Worm (Caenorhabditis elegans): ENCODE measurements around the gene nhr-26.
A peak's percentile ranks its signal among the peaks of the same experiment; 100 is the strongest.

The nhr-26 gene

ce11 chrX:12664987-12665451, 35.2 kb downstream of the nhr-26 start:
- TF ChIP-seq fkh-10 (GFP tag; optimal IDR thresholded peaks at IDR 0.05) (peak; percentile 69), mec-3 (tag; optimal IDR thresholded peaks at IDR 0.05; ENCODE audit: borderline replicate concordance) (peak; percentile 81), ceh-30 (tag; optimal IDR thresholded peaks at IDR 0.05) (peak; percentile 70), eyg-1 (tag; optimal IDR thresholded peaks at IDR 0.05) (peak; percentile 91), unc-86 (tag; optimal IDR thresholded peaks at IDR 0.05) (peak; percentile 94), madf-2 (tag; optimal IDR thresholded peaks at IDR 0.05) (peak; percentile 93), sdc-2 (tag; optimal IDR thresholded peaks at IDR 0.05) (peak; percentile 89), ref-2 (tag; optimal IDR thresholded peaks at IDR 0.05) (peak; percentile 96), ceh-6 (GFP tag; optimal IDR thresholded peaks at IDR 0.05) (peak; percentile 96), hlh-30 (tag; optimal IDR thresholded peaks at IDR 0.05; ENCODE audit: insufficient read depth) (peak; percentile 90), dve-1 (tag; optimal IDR thresholded peaks at IDR 0.05) (peak; percentile 95), npax-4 (tag; optimal IDR thresholded peaks at IDR 0.05) (peak; percentile 84), pha-4 (tag; optimal IDR thresholded peaks at IDR 0.05) (no peak), ahr-1 (tag; optimal IDR thresholded peaks at IDR 0.05) (peak; percentile 94), C08G9.2 (tag; optimal IDR thresholded peaks at IDR 0.05) (peak; percentile 81), C38D4.7 (GFP tag; optimal IDR thresholded peaks at IDR 0.05) (peak; percentile 89), tbx-7 (tag; optimal IDR thresholded peaks at IDR 0.05) (peak; percentile 42), ceh-34 (tag; optimal IDR thresholded peaks at IDR 0.05) (peak; percentile 94), ceh-14 (tag; optimal IDR thresholded peaks at IDR 0.05) (peak; percentile 93), pqm-1 (tag; optimal IDR thresholded peaks at IDR 0.05) (peak; percentile 74), ceh-9 (tag; optimal IDR thresholded peaks at IDR 0.05) (peak; percentile 81), nfya-1 (tag; optimal IDR thresholded peaks at IDR 0.05) (peak; percentile 70), unc-42 (tag; optimal IDR thresholded peaks at IDR 0.05) (peak; percentile 80), pros-1 (tag; optimal IDR thresholded peaks at IDR 0.05) (no peak), elt-2 (tag; optimal IDR thresholded peaks at IDR 0.05) (peak; percentile 92), ceh-48 (tag; optimal IDR thresholded peaks at IDR 0.05) (peak; percentile 84), nhr-232 (tag; optimal IDR thresholded peaks at IDR 0.05) (peak; percentile 90), Y22D7AL.16 (tag; optimal IDR thresholded peaks at IDR 0.05) (peak; percentile 91), ceh-18 (tag; optimal IDR thresholded peaks at IDR 0.05) (peak; percentile 84), fkh-6 (tag; optimal IDR thresholded peaks at IDR 0.05) (peak; percentile 93), T23F11.4 (GFP tag; optimal IDR thresholded peaks at IDR 0.05) (peak; percentile 91), zip-5 (tag; optimal IDR thresholded peaks at IDR 0.05) (peak; percentile 79), gmeb-2 (tag; optimal IDR thresholded peaks at IDR 0.05) (peak; percentile 93), pax-1 (tag; optimal IDR thresholded peaks at IDR 0.05) (no peak), pag-3 (tag; optimal IDR thresholded peaks at IDR 0.05; ENCODE audit: borderline replicate concordance) (peak; percentile 62), sox-4 (tag; optimal IDR thresholded peaks at IDR 0.05) (peak; percentile 92), lim-6 (tag; optimal IDR thresholded peaks at IDR 0.05) (peak; percentile 89), ceh-24 (tag; optimal IDR thresholded peaks at IDR 0.05) (peak; percentile 83), ceh-2 (tag; optimal IDR thresholded peaks at IDR 0.05) (peak; percentile 85), hlh-6 (tag; optimal IDR thresholded peaks at IDR 0.05) (peak; percentile 95), unc-3 (GFP tag; conservative IDR thresholded peaks at IDR 0.05) (peak; percentile 96), unc-3 (tag; optimal IDR thresholded peaks at IDR 0.05) (peak; percentile 92), hlh-13 (GFP tag; optimal IDR thresholded peaks at IDR 0.05) (peak; percentile 85), rnt-1 (tag; optimal IDR thresholded peaks at IDR 0.05) (peak; percentile 86), F13H6.1 (tag; optimal IDR thresholded peaks at IDR 0.05) (peak; percentile 90), unc-55 (GFP tag; optimal IDR thresholded peaks at IDR 0.05) (no peak), lin-11 (tag; optimal IDR thresholded peaks at IDR 0.05) (peak; percentile 81), ets-4 (tag; optimal IDR thresholded peaks at IDR 0.05) (peak; percentile 71), ama-1 (optimal IDR thresholded peaks at IDR 0.05) (no peak), hlh-15 (tag; optimal IDR thresholded peaks at IDR 0.05) (peak; percentile 85), che-1 (tag; optimal IDR thresholded peaks at IDR 0.05) (peak; percentile 92), ttx-3 (tag; optimal IDR thresholded peaks at IDR 0.05) (peak; percentile 92), ceh-22 (tag; optimal IDR thresholded peaks at IDR 0.05) (no peak), odd-2 (tag; optimal IDR thresholded peaks at IDR 0.05) (peak; percentile 63)
